Worm (Caenorhabditis elegans) whole organism, L4 larva: ENCODE results near the gene T14B4.9.

Experiments used
- D1046.2 ChIP-seq: fragments of 200-800 bp; sonication (Bioruptor generic); IDR thresholded peaks from 2 replicates; pipeline ENCODE4 v1.3.6; 2022; ENCODE audit warnings: missing genetic modification characterization, missing compliant biosample characterization
- F10B5.3 ChIP-seq: sonication (generic microtip); optimal IDR thresholded peaks from 2 replicates; lab custom pipeline; 2016; ENCODE audit warnings: mild to moderate bottlenecking, missing genetic modification characterization, missing compliant biosample characterization
- F49E8.2 ChIP-seq: sonication (generic microtip); optimal IDR thresholded peaks from 2 replicates; lab custom pipeline; 2016; ENCODE audit warnings: missing compliant biosample characterization, mild to moderate bottlenecking, missing genetic modification characterization, borderline replicate concordance
- R02D3.7 ChIP-seq: fragments of 150-350 bp; sonication (generic microtip); optimal IDR thresholded peaks from 3 replicates; lab custom pipeline; 2014; ENCODE audit warnings: missing biosample characterization, missing genetic modification characterization
- T20F7.1 ChIP-seq: fragments of 200-800 bp; sonication (Bioruptor generic); optimal IDR thresholded peaks from 2 replicates; lab custom pipeline; 2018; ENCODE audit warnings: mild to moderate bottlenecking, missing genetic modification characterization, missing compliant biosample characterization
- Y105C5A.15 ChIP-seq: fragments of 200-800 bp; sonication (Bioruptor generic); IDR thresholded peaks from 2 replicates; pipeline ENCODE4 v1.3.6; 2022; ENCODE audit warnings: missing genetic modification characterization, missing compliant biosample characterization
- ZK337.2 ChIP-seq: fragments of 200-800 bp; sonication (Bioruptor generic); IDR thresholded peaks from 2 replicates; pipeline ENCODE4 v1.3.6; 2022; ENCODE audit warnings: missing genetic modification reagents, missing genetic modification characterization, missing compliant biosample characterization
- ZK546.5 ChIP-seq, 2 experiments: sonication (generic microtip); optimal IDR thresholded peaks; 2 replicates each; lab custom pipeline; 2017; ENCODE audit warnings: missing biosample characterization in 2 of 2, missing genetic modification characterization in 2 of 2
- aly-2 ChIP-seq: sonication (generic microtip); optimal IDR thresholded peaks from 2 replicates; lab custom pipeline; 2018; ENCODE audit warnings: missing biosample characterization, missing genetic modification characterization
- arid-1 ChIP-seq: fragments of 200-800 bp; sonication (Bioruptor generic); conservative IDR thresholded peaks from 2 replicates; pipeline ENCODE4 v1.3.6; 2022; ENCODE audit warnings: missing genetic modification reagents, missing genetic modification characterization, missing compliant biosample characterization
- ceh-28 ChIP-seq: fragments of 150-350 bp; optimal IDR thresholded peaks from 2 replicates; lab custom pipeline; 2014; ENCODE audit warnings: missing biosample characterization, missing genetic modification reagents, missing genetic modification characterization
- ceh-32 ChIP-seq: sonication (generic microtip); optimal IDR thresholded peaks from 2 replicates; lab custom pipeline; 2016; ENCODE audit warnings: mild to moderate bottlenecking, missing genetic modification characterization, missing compliant biosample characterization; ENCODE audit not compliant: poor library complexity
- ceh-44 ChIP-seq: fragments of 200-800 bp; sonication (Bioruptor generic); IDR thresholded peaks from 2 replicates; pipeline ENCODE4 v1.3.6; 2022; ENCODE audit warnings: missing genetic modification reagents, missing genetic modification characterization, missing compliant biosample characterization
- ceh-82 ChIP-seq: sonication (generic microtip); optimal IDR thresholded peaks from 2 replicates; lab custom pipeline; 2017; ENCODE audit warnings: missing biosample characterization, missing genetic modification characterization
- ces-1 ChIP-seq: fragments of 150-350 bp; sonication (generic microtip); optimal IDR thresholded peaks from 4 replicates; lab custom pipeline; 2014; ENCODE audit warnings: missing biosample characterization, missing genetic modification reagents, missing genetic modification characterization
- daf-12 ChIP-seq: fragments of 150-350 bp; optimal IDR thresholded peaks from 2 replicates; lab custom pipeline; 2014; ENCODE audit warnings: missing biosample characterization, missing genetic modification reagents, missing genetic modification characterization
- dmd-6 ChIP-seq: fragments of 200-800 bp; sonication (Bioruptor generic); IDR thresholded peaks from 2 replicates; pipeline ENCODE4 v1.3.6; 2022; ENCODE audit warnings: missing genetic modification reagents, missing genetic modification characterization, missing compliant biosample characterization
- dmd-9 ChIP-seq: fragments of 200-800 bp; sonication (Bioruptor generic); IDR thresholded peaks from 2 replicates; pipeline ENCODE4 v1.3.6; 2022; ENCODE audit warnings: missing genetic modification reagents, missing genetic modification characterization, missing compliant biosample characterization
- duxl-1 ChIP-seq: sonication (generic microtip); optimal IDR thresholded peaks from 2 replicates; lab custom pipeline; 2016; ENCODE audit warnings: mild to moderate bottlenecking, missing genetic modification characterization, moderate library complexity, missing compliant biosample characterization; ENCODE audit not compliant: poor library complexity
- dve-1 ChIP-seq: sonication (generic microtip); optimal IDR thresholded peaks from 2 replicates; lab custom pipeline; 2017; ENCODE audit warnings: antibody characterized with exemption, mild to moderate bottlenecking, missing genetic modification characterization, missing compliant biosample characterization; ENCODE audit not compliant: insufficient read depth
- hif-1 ChIP-seq, 2 experiments: sonication (generic microtip); optimal IDR thresholded peaks; 2 replicates each; lab custom pipeline; 2016 to 2017; ENCODE audit warnings: missing compliant biosample characterization in 2 of 2, missing genetic modification characterization in 2 of 2, missing genetic modification reagents in 2 of 2, missing genotype in 2 of 2, mild to moderate bottlenecking in 1 of 2
- hlh-11 ChIP-seq: fragments of 200-800 bp; sonication (Bioruptor generic); optimal IDR thresholded peaks from 2 replicates; lab custom pipeline; 2018; ENCODE audit warnings: mild to moderate bottlenecking, missing genetic modification characterization, missing compliant biosample characterization
- hlh-30 ChIP-seq: sonication (generic microtip); optimal IDR thresholded peaks from 2 replicates; lab custom pipeline; 2017; ENCODE audit warnings: antibody characterized with exemption, mild to moderate bottlenecking, missing genetic modification characterization, missing compliant biosample characterization; ENCODE audit not compliant: insufficient read depth
- hmg-1.1 ChIP-seq: fragments of 200-800 bp; sonication (Bioruptor generic); IDR thresholded peaks from 2 replicates; pipeline ENCODE4 v1.3.6; 2022; ENCODE audit warnings: missing genetic modification reagents, missing genetic modification characterization, missing compliant biosample characterization
- jun-1 ChIP-seq: fragments of 150-350 bp; optimal IDR thresholded peaks from 2 replicates; lab custom pipeline; 2014; ENCODE audit warnings: missing biosample characterization, missing genetic modification reagents, missing genetic modification characterization
- lin-15B ChIP-seq: fragments of 150-350 bp; sonication (generic microtip); optimal IDR thresholded peaks from 3 replicates; lab custom pipeline; 2014; ENCODE audit warnings: missing biosample characterization, missing genetic modification characterization
- lin-38 ChIP-seq: fragments of 200-800 bp; sonication (Bioruptor generic); IDR thresholded peaks from 2 replicates; pipeline ENCODE4 v1.3.6; 2022; ENCODE audit warnings: missing genetic modification reagents, missing genetic modification characterization, missing compliant biosample characterization
- lsy-2 ChIP-seq, 2 experiments: fragments of 150-350 bp in 1 of 2; sonication (generic microtip) in 1 of 2; optimal IDR thresholded peaks; 2 replicates each; lab custom pipeline; 2014 to 2017; ENCODE audit warnings: missing biosample characterization in 2 of 2, missing genetic modification characterization in 2 of 2
- mdt-29 ChIP-seq: fragments of 200-800 bp; sonication (Bioruptor generic); IDR thresholded peaks from 2 replicates; pipeline ENCODE4 v1.3.6; 2022; ENCODE audit warnings: missing genetic modification reagents, missing genetic modification characterization, missing compliant biosample characterization
- mes-2 ChIP-seq: sonication (generic microtip); optimal IDR thresholded peaks from 2 replicates; lab custom pipeline; 2016; ENCODE audit warnings: missing genotype, mild to moderate bottlenecking, missing genetic modification characterization, missing compliant biosample characterization; ENCODE audit not compliant: poor library complexity, severe bottlenecking
- mxl-3 ChIP-seq: fragments of 200-800 bp; sonication (Bioruptor generic); optimal IDR thresholded peaks from 2 replicates; lab custom pipeline; 2018; ENCODE audit warnings: mild to moderate bottlenecking, missing genetic modification characterization, missing compliant biosample characterization
- nhr-102 ChIP-seq: sonication (generic microtip); optimal IDR thresholded peaks from 2 replicates; lab custom pipeline; 2016; ENCODE audit warnings: mild to moderate bottlenecking, missing genetic modification characterization, moderate library complexity, missing compliant biosample characterization
- nhr-11 ChIP-seq: fragments of 150-350 bp; optimal IDR thresholded peaks from 2 replicates; lab custom pipeline; 2014; ENCODE audit warnings: missing biosample characterization, missing genetic modification characterization
- nhr-28 ChIP-seq: fragments of 150-350 bp; optimal IDR thresholded peaks from 2 replicates; lab custom pipeline; 2014; ENCODE audit warnings: missing biosample characterization, missing genetic modification characterization
- nhr-41 ChIP-seq: fragments of 200-800 bp; sonication (Bioruptor generic); IDR thresholded peaks from 2 replicates; pipeline ENCODE4 v1.3.6; 2022; ENCODE audit warnings: missing genetic modification reagents, missing genetic modification characterization, missing compliant biosample characterization
- nhr-42 ChIP-seq: fragments of 200-800 bp; sonication (Bioruptor generic); IDR thresholded peaks from 2 replicates; pipeline ENCODE4 v1.3.6; 2022; ENCODE audit warnings: missing genetic modification characterization, missing compliant biosample characterization
- nhr-6 ChIP-seq: fragments of 150-350 bp; optimal IDR thresholded peaks from 2 replicates; lab custom pipeline; 2014; ENCODE audit warnings: missing biosample characterization, missing genetic modification characterization
- nhr-76 ChIP-seq: fragments of 150-350 bp; optimal IDR thresholded peaks from 2 replicates; lab custom pipeline; 2014; ENCODE audit warnings: missing biosample characterization, missing genetic modification characterization
- nhr-77 ChIP-seq: fragments of 150-350 bp; optimal IDR thresholded peaks from 2 replicates; lab custom pipeline; 2014; ENCODE audit warnings: missing biosample characterization, missing genetic modification characterization
- pha-4 ChIP-seq, 2 experiments: fragments of 150-350 bp in 1 of 2; fragments of 200-800 bp in 1 of 2; sonication (Bioruptor generic) in 1 of 2; IDR thresholded peaks in 1 of 2; optimal IDR thresholded peaks in 1 of 2; 2 replicates each; pipeline versions ENCODE4 v1.3.6 to Lab custom; 2014 to 2022; ENCODE audit warnings: missing genetic modification characterization in 2 of 2, missing genetic modification reagents in 2 of 2, missing biosample characterization in 1 of 2, missing compliant biosample characterization in 1 of 2
- rbr-2 ChIP-seq: sonication (generic microtip); optimal IDR thresholded peaks from 2 replicates; lab custom pipeline; 2016; ENCODE audit warnings: missing genotype, missing genetic modification characterization, missing compliant biosample characterization
- set-16 ChIP-seq: fragments of 200-800 bp; sonication (Bioruptor generic); IDR thresholded peaks from 2 replicates; pipeline ENCODE4 v1.3.6; 2022; ENCODE audit warnings: missing genetic modification reagents, missing genetic modification characterization, missing compliant biosample characterization
- skn-1 ChIP-seq: fragments of 150-350 bp; optimal IDR thresholded peaks from 2 replicates; lab custom pipeline; 2014; ENCODE audit warnings: missing biosample characterization, missing genetic modification characterization
- snpc-4 ChIP-seq: fragments of 150-350 bp; optimal IDR thresholded peaks from 2 replicates; lab custom pipeline; 2014; ENCODE audit warnings: missing biosample characterization, missing genetic modification characterization
- vab-7 ChIP-seq: fragments of 200-800 bp; sonication (Bioruptor generic); IDR thresholded peaks from 2 replicates; pipeline ENCODE4 v1.3.6; 2022; ENCODE audit warnings: missing genetic modification reagents, missing genetic modification characterization, missing compliant biosample characterization
- zag-1 ChIP-seq: fragments of 150-350 bp; optimal IDR thresholded peaks from 2 replicates; lab custom pipeline; 2014; ENCODE audit warnings: missing biosample characterization, missing genetic modification characterization

Gene T14B4.9

DNA sequence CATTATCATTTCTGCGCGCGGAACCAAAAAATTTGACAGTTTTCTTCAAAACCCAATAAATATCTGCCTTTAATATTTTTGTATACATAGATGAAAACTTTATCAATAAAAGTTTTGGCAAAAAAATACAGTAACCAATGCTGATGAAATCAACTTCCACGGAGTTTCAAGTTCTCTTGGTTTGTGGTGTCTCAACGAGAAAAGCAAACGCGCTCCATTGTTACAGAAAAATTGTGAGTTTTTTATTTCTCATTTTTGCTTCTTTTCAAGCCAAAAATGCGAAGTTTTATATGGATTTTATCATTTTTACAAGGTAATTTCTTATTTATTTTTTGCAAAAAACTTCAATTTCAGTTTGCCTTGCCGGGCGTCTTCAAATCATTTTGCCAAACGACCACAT, 1.1 kb upstream of the T14B4.9 start, which contains the start of gene T14B4.3 (continued):
- TF ChIP-seq lsy-2 (tag; optimal IDR thresholded peaks at IDR 0.05; lab: Kevin White, UChicago) (peak in 1 of 2 experiments; percentile 88), F10B5.3 (tag; lab: Kevin White, UChicago) (no peak), mdt-29 (GFP tag; lab: Robert Waterston, UW) (no peak), ZK337.2 (GFP tag; lab: Robert Waterston, UW) (no peak), nhr-42 (no peak), hmg-1.1 (GFP tag; lab: Robert Waterston, UW) (peak; percentile 26; the same call in 1 of the 2 replicates), R02D3.7 (tag; lab: Kevin White, UChicago) (no peak), lin-15B (tag; lab: Kevin White, UChicago) (no peak), dmd-6 (no peak), ceh-82 (tag; lab: Kevin White, UChicago) (no peak), nhr-41 (GFP tag; lab: Robert Waterston, UW) (no peak), F49E8.2 (tag; lab: Kevin White, UChicago) (no peak), dve-1 (tag; lab: Kevin White, UChicago) (peak; percentile 61), nhr-76 (tag; lab: Kevin White, UChicago) (no peak), arid-1 (GFP tag; lab: Robert Waterston, UW) (no peak), ceh-32 (tag; lab: Kevin White, UChicago) (no peak), Y105C5A.15 (GFP tag; lab: Robert Waterston, UW) (no peak), rbr-2 (peak; percentile 51), aly-2 (tag; lab: Kevin White, UChicago) (no peak), zag-1 (tag; lab: Kevin White, UChicago) (no peak), hlh-11 (no peak), lin-38 (peak; percentile 97), D1046.2 (GFP tag; lab: Robert Waterston, UW) (no peak), mes-2 (tag; lab: Kevin White, UChicago) (peak; percentile 94), ces-1 (no peak), ceh-28 (tag; lab: Kevin White, UChicago) (no peak), nhr-102 (tag; lab: Kevin White, UChicago) (no peak), hlh-30 (tag; lab: Kevin White, UChicago) (peak; percentile 30), hif-1 (tag; optimal IDR thresholded peaks at IDR 0.05; lab: Kevin White, UChicago) (peak in 1 of 2 experiments; percentile 77), duxl-1 (no peak), ZK546.5 (tag; optimal IDR thresholded peaks at IDR 0.05; lab: Kevin White, UChicago) (no peak), snpc-4 (tag; lab: Kevin White, UChicago) (no peak), skn-1 (tag; lab: Kevin White, UChicago) (no peak), T20F7.1 (GFP tag; lab: Kevin White, UChicago) (peak; percentile 74), nhr-28 (tag; lab: Kevin White, UChicago) (peak; percentile 59), mxl-3 (no peak), set-16 (no peak), daf-12 (tag; lab: Kevin White, UChicago) (no peak), pha-4 (GFP tag; IDR thresholded peaks at IDR 0.05; lab: Robert Waterston, UW) (no peak), pha-4 (tag; optimal IDR thresholded peaks at IDR 0.05; lab: Kevin White, UChicago) (peak; percentile 51), dmd-9 (no peak), vab-7 (no peak; the same call in 1 of the 2 replicates), ceh-44 (GFP tag; lab: Robert Waterston, UW) (0 out of 2 replicates have a peak, but pooled peaks have one; percentile 27), jun-1 (tag; lab: Kevin White, UChicago) (no peak), nhr-77 (tag; lab: Kevin White, UChicago) (peak; percentile 77), nhr-6 (tag; lab: Kevin White, UChicago) (peak; percentile 75), nhr-11 (peak; percentile 45)
